Fruit fly (Drosophila melanogaster) whole organism, adult: ENCODE data around the gene Bub1.

ENCODE experiments used
- CG11617 ChIP-seq: fragments of 200-800 bp; sonication (Bioruptor generic); optimal IDR thresholded peaks from 2 replicates; lab custom pipeline; 2017; ENCODE audit warnings: mild to moderate bottlenecking, missing biosample characterization, missing genetic modification reagents, missing genetic modification characterization
- CG12768 ChIP-seq: fragments of 200-800 bp; sonication (Bioruptor generic); optimal IDR thresholded peaks from 2 replicates; lab custom pipeline; 2017; ENCODE audit warnings: missing biosample characterization, missing genetic modification characterization, mild to moderate bottlenecking, moderate library complexity, missing genetic modification reagents
- CG14711 ChIP-seq: fragments of 200-800 bp; sonication (Bioruptor generic); optimal IDR thresholded peaks from 2 replicates; lab custom pipeline; 2018; ENCODE audit warnings: missing biosample characterization, mild to moderate bottlenecking, missing genetic modification characterization, moderate library complexity
- CG1620 ChIP-seq: fragments of 200-800 bp; sonication (Bioruptor generic); optimal IDR thresholded peaks from 2 replicates; lab custom pipeline; 2016; ENCODE audit warnings: missing biosample characterization, missing genetic modification characterization
- CG33017 ChIP-seq: fragments of 200-800 bp; sonication (Bioruptor generic); optimal IDR thresholded peaks from 2 replicates; lab custom pipeline; 2018; ENCODE audit warnings: missing biosample characterization, mild to moderate bottlenecking, missing genetic modification characterization, moderate library complexity
- CG7045 ChIP-seq: fragments of 200-800 bp; sonication (Bioruptor generic); optimal IDR thresholded peaks from 2 replicates; lab custom pipeline; 2017; ENCODE audit warnings: missing biosample characterization, mild to moderate bottlenecking, missing genetic modification characterization
- CG7101 ChIP-seq: fragments of 200-800 bp; sonication (Bioruptor generic); optimal IDR thresholded peaks from 2 replicates; lab custom pipeline; 2018; ENCODE audit warnings: missing biosample characterization, mild to moderate bottlenecking, missing genetic modification characterization, moderate library complexity
- Clk ChIP-seq: fragments of 200-800 bp; sonication (Bioruptor generic); optimal IDR thresholded peaks from 2 replicates; lab custom pipeline; 2017; ENCODE audit warnings: missing biosample characterization, missing genetic modification characterization
- Crg-1 ChIP-seq: fragments of 200-800 bp; sonication (Bioruptor generic); optimal IDR thresholded peaks from 2 replicates; lab custom pipeline; 2016; ENCODE audit warnings: missing biosample characterization, missing genetic modification characterization
- Hr96 ChIP-seq: fragments of 200-800 bp; sonication (Bioruptor generic); optimal IDR thresholded peaks from 2 replicates; lab custom pipeline; 2016; ENCODE audit warnings: missing biosample characterization, missing genetic modification characterization
- Mnt ChIP-seq: fragments of 200-800 bp; sonication (Bioruptor generic); optimal IDR thresholded peaks from 2 replicates; lab custom pipeline; 2016; ENCODE audit warnings: missing biosample characterization, mild to moderate bottlenecking, missing genetic modification characterization
- bab1 ChIP-seq: fragments of 200-800 bp; sonication (Bioruptor generic); optimal IDR thresholded peaks from 3 replicates; lab custom pipeline; 2019; ENCODE audit warnings: missing biosample characterization, mild to moderate bottlenecking, missing genetic modification characterization, moderate library complexity
- cic ChIP-seq: fragments of 200-800 bp; sonication (Bioruptor generic); optimal IDR thresholded peaks from 2 replicates; lab custom pipeline; 2017; ENCODE audit warnings: missing biosample characterization, mild to moderate bottlenecking, missing genetic modification characterization, moderate library complexity
- cnc ChIP-seq, 2 experiments: fragments of >200 bp; optimal IDR thresholded peaks; 2 replicates each; lab custom pipeline; 2017
- kay ChIP-seq: fragments of 200-800 bp; sonication (Bioruptor generic); peaks from one replicate; lab custom pipeline; 2016; ENCODE audit warnings: missing biosample characterization, missing genetic modification characterization, borderline replicate concordance
- pad ChIP-seq: fragments of 200-800 bp; sonication (Bioruptor generic); optimal IDR thresholded peaks from 3 replicates; lab custom pipeline; 2017; ENCODE audit warnings: missing biosample characterization, missing genetic modification characterization, mild to moderate bottlenecking, moderate library complexity, missing genetic modification reagents
- tj ChIP-seq: fragments of 200-800 bp; sonication (Bioruptor generic); optimal IDR thresholded peaks from 3 replicates; lab custom pipeline; 2017; ENCODE audit warnings: missing biosample characterization, mild to moderate bottlenecking, missing genetic modification characterization, moderate library complexity
- toe ChIP-seq: fragments of 200-800 bp; sonication (Bioruptor generic); optimal IDR thresholded peaks from 2 replicates; lab custom pipeline; 2016; ENCODE audit warnings: missing biosample characterization, missing genetic modification characterization

The Bub1 gene

dm6 chr2L:5329557-5329956, 50.9 kb downstream of the Bub1 start, which contains the start of gene TotM:
Gene TotM, plus strand, starts transcription at chr2L:5329857.
- TF ChIP-seq CG14711 (tag; lab: Kevin White, UChicago): no peak
- TF ChIP-seq bab1 (GFP tag; lab: Kevin White, UChicago): no peak
- TF ChIP-seq kay (GFP tag; lab: Kevin White, UChicago): no peak
- no peak for TF ChIP-seq Hr96
- TF ChIP-seq Mnt (GFP tag; lab: Kevin White, UChicago): no peak
- TF ChIP-seq toe: no peak
- no peak for TF ChIP-seq tj (GFP tag; lab: Kevin White, UChicago)
- TF ChIP-seq CG33017: no peak
- TF ChIP-seq CG7045 (GFP tag; lab: Kevin White, UChicago): no peak
- no peak for TF ChIP-seq CG12768 (GFP tag; lab: Kevin White, UChicago)
- TF ChIP-seq pad (GFP tag; lab: Kevin White, UChicago): no peak
- no peak for TF ChIP-seq CG11617 (GFP tag; lab: Kevin White, UChicago)
- no peak for TF ChIP-seq cnc (optimal IDR thresholded peaks at IDR 0.05; lab: Kevin White, UChicago)
- no peak for TF ChIP-seq CG7101 (tag; lab: Kevin White, UChicago)
- no peak for TF ChIP-seq Clk (GFP tag; lab: Kevin White, UChicago)
- no peak for TF ChIP-seq cic (GFP tag; lab: Kevin White, UChicago)
- no peak for TF ChIP-seq CG1620 (GFP tag; lab: Kevin White, UChicago)

dm6 chr2L:5332574-5332973, 53.9 kb downstream of the Bub1 start:
- TF ChIP-seq CG7045 (GFP tag; lab: Kevin White, UChicago): no peak
- no peak for TF ChIP-seq Crg-1 (GFP tag; lab: Kevin White, UChicago)
- no peak for TF ChIP-seq bab1 (GFP tag; lab: Kevin White, UChicago)
- peak; percentile 68 for TF ChIP-seq cic (GFP tag; lab: Kevin White, UChicago)
